Worm (Caenorhabditis elegans) whole organism, L1 larva: ENCODE results near the gene Y45F10C.4.

Source experiments
- aly-2 ChIP-seq: fragments of 150-350 bp; optimal IDR thresholded peaks from 2 replicates; lab custom pipeline; 2014; ENCODE audit warnings: missing biosample characterization, missing genetic modification characterization
- ama-1 ChIP-seq: fragments of 150-350 bp; optimal IDR thresholded peaks from 2 replicates; lab custom pipeline; 2014
- ets-5 ChIP-seq: fragments of 200-800 bp; sonication (Bioruptor generic); IDR thresholded peaks from 2 replicates; pipeline ENCODE4 v1.3.6; 2022; ENCODE audit warnings: missing genetic modification characterization, missing compliant biosample characterization
- nhr-20 ChIP-seq: sonication (generic microtip); optimal IDR thresholded peaks from 2 replicates; lab custom pipeline; 2016; ENCODE audit warnings: mild to moderate bottlenecking, missing genetic modification characterization, missing compliant biosample characterization
- rnt-1 ChIP-seq: sonication (generic microtip); optimal IDR thresholded peaks from 2 replicates; lab custom pipeline; 2016; ENCODE audit warnings: mild to moderate bottlenecking, missing genetic modification characterization, moderate library complexity, missing compliant biosample characterization

DNA sequence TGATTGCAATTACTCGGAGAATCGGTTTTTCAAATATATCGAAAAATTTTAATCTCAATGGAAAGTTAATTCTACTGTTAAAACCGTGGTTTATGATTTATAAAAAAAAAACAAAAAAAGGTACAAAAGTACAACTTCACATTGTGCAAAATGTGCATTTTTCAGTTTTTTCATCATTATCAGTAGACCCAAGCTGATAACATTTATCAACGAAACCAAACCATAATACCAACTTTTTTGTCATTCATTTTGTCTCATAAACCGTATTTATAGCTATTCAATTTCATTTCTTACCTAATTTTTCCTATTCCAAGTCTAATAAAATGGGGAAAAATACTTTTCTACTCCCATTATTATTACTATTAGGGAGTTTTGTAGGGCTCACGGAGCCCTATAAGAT lies 25.0 kb downstream of the Y45F10C.4 start, which contains the start of gene ugt-22:
- TF ChIP-seq ama-1 (lab: Kevin White, UChicago) (no peak), aly-2 (tag; lab: Kevin White, UChicago) (no peak), rnt-1 (tag; lab: Kevin White, UChicago) (no peak), ets-5 (no peak), nhr-20 (tag; lab: Kevin White, UChicago) (no peak)
